Fruit fly (Drosophila melanogaster): Measurements from ENCODE around the gene CG12541.

Gene CG12541

dm6 chrX:7082407-7082806 lies 16.6 kb upstream of the CG12541 start:
- TF ChIP-seq CG11902 (GFP tag; optimal IDR thresholded peaks at IDR 0.05) (no peak), Blimp-1 (GFP tag; optimal IDR thresholded peaks at IDR 0.05) (no peak), Eip78C (GFP tag) (no peak), CG6792 (GFP tag; optimal IDR thresholded peaks at IDR 0.05) (no peak), CG8319 (GFP tag; optimal IDR thresholded peaks at IDR 0.05) (no peak), Hr39 (GFP tag; optimal IDR thresholded peaks at IDR 0.05) (no peak)

dm6 chrX:7074316-7074925 lies 8.6 kb upstream of the CG12541 start:
- TF ChIP-seq ss (GFP tag; optimal IDR thresholded peaks at IDR 0.05) (no peak), CG3032 (tag; optimal IDR thresholded peaks at IDR 0.05) (no peak), vri (GFP tag; optimal IDR thresholded peaks at IDR 0.05) (no peak), Met (GFP tag; optimal IDR thresholded peaks at IDR 0.05) (no peak), salr (GFP tag; optimal IDR thresholded peaks at IDR 0.05) (no peak), svp (GFP tag) (no peak), CG4318 (GFP tag; optimal IDR thresholded peaks at IDR 0.05) (no peak), CG6808 (GFP tag; optimal IDR thresholded peaks at IDR 0.05) (no peak), Smox (GFP tag; optimal IDR thresholded peaks at IDR 0.05) (no peak), spab (GFP tag; optimal IDR thresholded peaks at IDR 0.05) (no peak), CG6276 (GFP tag; optimal IDR thresholded peaks at IDR 0.05) (no peak), CG6163 (GFP tag; IDR thresholded peaks at IDR 0.05) (no peak), dsx (GFP tag; optimal IDR thresholded peaks at IDR 0.05; ENCODE audit: poor library complexity, severe bottlenecking) (no peak)

dm6 chrX:7073234-7073878 lies 7.5 kb upstream of the CG12541 start:
- no peak for TF ChIP-seq CG15336 (GFP tag; IDR thresholded peaks at IDR 0.05)
- no peak for TF ChIP-seq CG6163 (GFP tag; IDR thresholded peaks at IDR 0.05)
- no peak for TF ChIP-seq Sox102F (GFP tag; optimal IDR thresholded peaks at IDR 0.05)
- no peak for TF ChIP-seq fd85E (GFP tag; optimal IDR thresholded peaks at IDR 0.05)
- no peak for TF ChIP-seq CG9139 (GFP tag; optimal IDR thresholded peaks at IDR 0.05)
- no peak for TF ChIP-seq CG3032 (tag; optimal IDR thresholded peaks at IDR 0.05)
- peak; percentile 22 for TF ChIP-seq vri (GFP tag; optimal IDR thresholded peaks at IDR 0.05)
- no peak for TF ChIP-seq lz (GFP tag; optimal IDR thresholded peaks at IDR 0.05)
- no peak for TF ChIP-seq Ets96B (tag; optimal IDR thresholded peaks at IDR 0.05)

- TF ChIP-seq svp (GFP tag) (peak; percentile 92), vri (GFP tag; optimal IDR thresholded peaks at IDR 0.05) (peak; percentile 74), Hr38 (GFP tag; optimal IDR thresholded peaks at IDR 0.05) (no peak), Hr39 (GFP tag; optimal IDR thresholded peaks at IDR 0.05) (no peak), CG32006 (GFP tag; optimal IDR thresholded peaks at IDR 0.05) (no peak), CG6792 (GFP tag; optimal IDR thresholded peaks at IDR 0.05) (no peak)
Measured at dm6 chrX:7069011-7069463, 3.2 kb upstream of the CG12541 start, which contains the start of gene CG4607. CG4607 (plus strand) TSS chrX:7069413.

- TF ChIP-seq cyc (GFP tag; optimal IDR thresholded peaks at IDR 0.05) (no peak), acj6 (GFP tag; optimal IDR thresholded peaks at IDR 0.05) (no peak), Sox14 (GFP tag; optimal IDR thresholded peaks at IDR 0.05) (no peak), Hr38 (GFP tag; optimal IDR thresholded peaks at IDR 0.05) (no peak), lz (GFP tag; optimal IDR thresholded peaks at IDR 0.05) (no peak), vri (GFP tag; optimal IDR thresholded peaks at IDR 0.05) (peak; percentile 10), Eip78C (GFP tag) (peak; percentile 46)
Measured at dm6 chrX:7068088-7068487, 2.2 kb upstream of the CG12541 start.

dm6 chrX:7067248-7067647 lies 1.4 kb upstream of the CG12541 start:
- TF ChIP-seq CG31627 (GFP tag; optimal IDR thresholded peaks at IDR 0.05) (no peak), Blimp-1 (GFP tag; optimal IDR thresholded peaks at IDR 0.05) (no peak), Smox (GFP tag; optimal IDR thresholded peaks at IDR 0.05) (peak; percentile 14), Eip75B (GFP tag; optimal IDR thresholded peaks at IDR 0.05) (no peak), esn (GFP tag; optimal IDR thresholded peaks at IDR 0.05) (peak; percentile 4), CG8632 (GFP tag; optimal IDR thresholded peaks at IDR 0.05) (peak; percentile 18), acj6 (GFP tag; optimal IDR thresholded peaks at IDR 0.05) (peak; percentile 13), CG6792 (GFP tag; optimal IDR thresholded peaks at IDR 0.05) (peak; percentile 9), CG34406 (GFP tag; optimal IDR thresholded peaks at IDR 0.05) (peak; percentile 2), svp (GFP tag) (peak; percentile 50), Eip78C (GFP tag) (peak; percentile 69), topi (GFP tag; optimal IDR thresholded peaks at IDR 0.05) (peak; percentile 17), fkh (GFP tag; optimal IDR thresholded peaks at IDR 0.05) (no peak), ss (GFP tag; optimal IDR thresholded peaks at IDR 0.05) (peak; percentile 6 to 73), dsx (GFP tag; optimal IDR thresholded peaks at IDR 0.05; ENCODE audit: poor library complexity, severe bottlenecking) (no peak), Met (GFP tag; optimal IDR thresholded peaks at IDR 0.05) (peak; percentile 17), pdm3 (GFP tag; optimal IDR thresholded peaks at IDR 0.05) (peak; percentile 6), Sox102F (GFP tag; optimal IDR thresholded peaks at IDR 0.05) (no peak), dac (GFP tag; optimal IDR thresholded peaks at IDR 0.05) (no peak)
